Fruit fly (Drosophila melanogaster): Measurements from ENCODE around the gene CG12535.

The CG12535 gene

DNA sequence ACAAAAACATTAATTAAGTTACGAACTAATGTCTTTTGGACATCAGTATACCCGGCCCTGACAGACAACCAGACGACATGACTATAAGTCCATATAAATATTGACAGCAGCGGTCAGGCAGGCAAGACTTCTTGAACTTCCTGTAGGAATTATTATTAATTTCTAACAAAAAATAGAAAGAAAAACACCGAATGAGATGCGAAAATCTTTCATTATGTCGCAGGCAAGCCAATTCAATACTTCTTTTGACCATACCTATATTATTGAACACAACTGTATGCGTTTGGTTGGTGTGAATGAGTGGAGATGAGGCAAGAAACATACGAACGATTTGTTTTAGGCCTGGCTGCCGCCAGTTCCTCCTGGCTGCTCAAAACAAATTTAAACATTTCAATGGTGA is 23.8 kb downstream of the CG12535 start (continued):
- TF ChIP-seq Stat92E (GFP tag; optimal IDR thresholded peaks at IDR 0.05): no peak
- peak; percentile 50 to 90 for TF ChIP-seq Hr51 (GFP tag; optimal IDR thresholded peaks at IDR 0.05)
- TF ChIP-seq Six4 (GFP tag; optimal IDR thresholded peaks at IDR 0.05): peak; percentile 46
- TF ChIP-seq tup (GFP tag; optimal IDR thresholded peaks at IDR 0.05): peak; percentile 64
- peak; percentile 77 for TF ChIP-seq Fer1 (GFP tag; optimal IDR thresholded peaks at IDR 0.05)
- TF ChIP-seq usp (GFP tag; optimal IDR thresholded peaks at IDR 0.05): no peak
- peak; percentile 19; the same call in 1 of the 2 replicates for TF ChIP-seq Taf1 (GFP tag; IDR thresholded peaks at IDR 0.05)
- TF ChIP-seq oc (tag; optimal IDR thresholded peaks at IDR 0.05): peak; percentile 83
- peak; percentile 69 to 82 for TF ChIP-seq Pdp1 (GFP tag; optimal IDR thresholded peaks at IDR 0.05)
- peak; percentile 71 for TF ChIP-seq BtbVII (GFP tag; optimal IDR thresholded peaks at IDR 0.05)
- TF ChIP-seq Bdp1 (GFP tag; optimal IDR thresholded peaks at IDR 0.05): peak; percentile 59
- TF ChIP-seq Xbp1 (GFP tag; optimal IDR thresholded peaks at IDR 0.05): peak; percentile 86
- peak; percentile 81 for TF ChIP-seq bab2 (GFP tag; optimal IDR thresholded peaks at IDR 0.05)
- TF ChIP-seq tap (tag; optimal IDR thresholded peaks at IDR 0.05): peak; percentile 81
- TF ChIP-seq otp (GFP tag; IDR thresholded peaks at IDR 0.05): peak; percentile 81
- TF ChIP-seq Dfd (GFP tag; optimal IDR thresholded peaks at IDR 0.05): no peak
- peak; percentile 70 for TF ChIP-seq CG4820 (GFP tag; optimal IDR thresholded peaks at IDR 0.05)
- no peak for TF ChIP-seq Ravus (GFP tag; IDR thresholded peaks at IDR 0.05)
- TF ChIP-seq CG42726 (GFP tag; IDR thresholded peaks at IDR 0.05; ENCODE audit: partially characterized antibody): no peak
- TF ChIP-seq Mes4 (GFP tag; optimal IDR thresholded peaks at IDR 0.05): peak; percentile 71
- TF ChIP-seq Doc3 (GFP tag; IDR thresholded peaks at IDR 0.05; ENCODE audit: partially characterized antibody): no peak
- TF ChIP-seq Bgb (GFP tag; IDR thresholded peaks at IDR 0.05; ENCODE audit: partially characterized antibody): no peak
- TF ChIP-seq BEAF-32 (GFP tag; optimal IDR thresholded peaks at IDR 0.05): no peak
- TF ChIP-seq CG3838 (GFP tag; optimal IDR thresholded peaks at IDR 0.05): peak; percentile 58
- TF ChIP-seq CG15011 (GFP tag; optimal IDR thresholded peaks at IDR 0.05): peak; percentile 45
- peak; percentile 70 for TF ChIP-seq Sox100B (GFP tag; optimal IDR thresholded peaks at IDR 0.05)
- peak; percentile 10 for TF ChIP-seq Hmx (GFP tag; optimal IDR thresholded peaks at IDR 0.05)
- TF ChIP-seq CG43689 (GFP tag; IDR thresholded peaks at IDR 0.05): peak; percentile 73
- TF ChIP-seq vfl (GFP tag; optimal IDR thresholded peaks at IDR 0.05): peak; percentile 74
- TF ChIP-seq Rfx (GFP tag; IDR thresholded peaks at IDR 0.05): peak; percentile 85
- TF ChIP-seq CG12299 (tag; optimal IDR thresholded peaks at IDR 0.05): no peak
- no peak for TF ChIP-seq zf30C (GFP tag; optimal IDR thresholded peaks at IDR 0.05)
- peak; percentile 71 for TF ChIP-seq CG12155 (GFP tag; optimal IDR thresholded peaks at IDR 0.05)
- peak; percentile 25 for TF ChIP-seq Sry-δ (GFP tag; optimal IDR thresholded peaks at IDR 0.05)
- TF ChIP-seq peb (GFP tag; IDR thresholded peaks at IDR 0.05): 0 out of 2 replicates have a peak, but pooled peaks have one; percentile 52
- TF ChIP-seq CG17186 (GFP tag; optimal IDR thresholded peaks at IDR 0.05): no peak
- no peak for TF ChIP-seq CG2129 (GFP tag; IDR thresholded peaks at IDR 0.05; ENCODE audit: partially characterized antibody)
- peak; percentile 46; the same call in 1 of the 2 replicates for TF ChIP-seq CG8765 (GFP tag; IDR thresholded peaks at IDR 0.05)
- TF ChIP-seq CG33213 (GFP tag; optimal IDR thresholded peaks at IDR 0.05): peak; percentile 37
- TF ChIP-seq mam (GFP tag; optimal IDR thresholded peaks at IDR 0.05): peak; percentile 72
- TF ChIP-seq CG16779 (GFP tag; IDR thresholded peaks at IDR 0.05): 0 out of 2 replicates have a peak, but pooled peaks have one; percentile 28
- TF ChIP-seq CG12769 (tag; optimal IDR thresholded peaks at IDR 0.05): peak; percentile 87
- TF ChIP-seq gcm2 (GFP tag; optimal IDR thresholded peaks at IDR 0.05): peak; percentile 38
- peak; percentile 95 for TF ChIP-seq Med (GFP tag)
- TF ChIP-seq Kr (GFP tag; optimal IDR thresholded peaks at IDR 0.05): no peak
- peak; percentile 45 for TF ChIP-seq CG3407 (GFP tag; optimal IDR thresholded peaks at IDR 0.05)
